Fruit fly (Drosophila melanogaster) S2 (cell line): ENCODE measurements around the gene He.

Experiments used
- CG8478 ChIP-seq: fragments of >200 bp; optimal IDR thresholded peaks from 2 replicates; lab custom pipeline; 2018
- CTCF ChIP-seq, 2 experiments: fragments of >200 bp; optimal IDR thresholded peaks; 2 replicates each; lab custom pipeline; 2018

DNA sequence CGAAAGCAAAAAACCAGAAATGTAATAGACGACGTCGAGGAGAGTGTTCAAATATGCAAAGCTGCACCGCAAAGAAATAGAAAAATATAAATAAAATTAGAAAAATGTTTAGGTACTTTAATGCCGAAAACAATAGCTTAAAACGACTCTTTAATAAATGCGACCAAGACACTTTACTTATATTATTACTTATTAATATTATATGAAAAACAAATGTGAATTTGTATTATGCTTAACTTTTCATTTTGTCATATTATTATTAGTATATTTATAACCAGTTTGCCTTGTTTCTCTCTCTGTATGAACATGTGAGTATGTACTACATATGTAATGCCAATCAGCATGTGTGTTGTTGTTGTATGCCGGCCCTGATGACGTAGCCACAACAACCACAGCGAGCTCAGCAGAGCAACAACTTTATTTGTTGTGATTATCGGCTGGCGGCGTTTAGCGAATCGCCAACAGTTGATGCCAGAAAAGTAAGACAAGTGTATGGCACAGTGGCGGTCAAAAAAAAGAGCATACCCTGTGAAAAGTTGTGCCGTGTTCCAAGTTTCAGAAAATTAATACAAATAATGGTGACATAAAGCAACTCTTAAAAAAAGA is 49.5 kb upstream of the He start:
- TF ChIP-seq CTCF (optimal IDR thresholded peaks at IDR 0.05; lab: Kevin White, UChicago) (no peak), CG8478 (no peak)
